Worm (Caenorhabditis elegans) whole organism, L1 larva: ENCODE data around the gene capg-2.

Experiments
- C04F5.9 ChIP-seq: sonication (generic microtip); optimal IDR thresholded peaks from 2 replicates; lab custom pipeline; 2016; ENCODE audit warnings: missing genetic modification characterization, missing compliant biosample characterization
- C16A3.4 ChIP-seq: fragments of 150-350 bp; optimal IDR thresholded peaks from 2 replicates; lab custom pipeline; 2014; ENCODE audit warnings: missing biosample characterization, missing genetic modification characterization
- C34B4.2 ChIP-seq: sonication (generic microtip); optimal IDR thresholded peaks from 2 replicates; lab custom pipeline; 2017; ENCODE audit warnings: mild to moderate bottlenecking, missing genetic modification characterization, missing compliant biosample characterization
- aha-1 ChIP-seq: fragments of 150-350 bp; optimal IDR thresholded peaks from 2 replicates; lab custom pipeline; 2014; ENCODE audit warnings: missing biosample characterization, missing genetic modification characterization
- alr-1 ChIP-seq: fragments of 200-800 bp; sonication (Bioruptor generic); optimal IDR thresholded peaks from 2 replicates; lab custom pipeline; 2018; ENCODE audit warnings: borderline replicate concordance, mild to moderate bottlenecking, missing genetic modification characterization, missing compliant biosample characterization
- aly-2 ChIP-seq: fragments of 150-350 bp; optimal IDR thresholded peaks from 2 replicates; lab custom pipeline; 2014; ENCODE audit warnings: missing biosample characterization, missing genetic modification characterization
- ama-1 ChIP-seq: fragments of 150-350 bp; optimal IDR thresholded peaks from 2 replicates; lab custom pipeline; 2014
- blmp-1 ChIP-seq: fragments of 150-350 bp; optimal IDR thresholded peaks from 2 replicates; lab custom pipeline; 2014; ENCODE audit warnings: missing biosample characterization, missing genetic modification characterization
- ceh-8 ChIP-seq: fragments of 200-800 bp; sonication (Bioruptor generic); optimal IDR thresholded peaks from 2 replicates; lab custom pipeline; 2018; ENCODE audit warnings: mild to moderate bottlenecking, missing genetic modification characterization, moderate library complexity, missing compliant biosample characterization
- ceh-90 ChIP-seq: sonication (generic microtip); optimal IDR thresholded peaks from 2 replicates; lab custom pipeline; 2016; ENCODE audit warnings: missing genetic modification characterization, missing compliant biosample characterization
- dpl-1 ChIP-seq, 3 experiments: fragments of 150-350 bp in 2 of 3; sonication (generic microtip) in 1 of 3; optimal IDR thresholded peaks; 2 replicates each; lab custom pipeline; 2014 to 2017; ENCODE audit warnings: missing biosample characterization in 3 of 3, missing genetic modification characterization in 3 of 3, missing genetic modification reagents in 3 of 3
- efl-1 ChIP-seq, 4 experiments: fragments of 150-350 bp; optimal IDR thresholded peaks in 3 of 4; peaks in 1 of 4; 1 replicate in 1 of 4; 2 replicates in 3 of 4; lab custom pipeline; 2014; ENCODE audit warnings: missing biosample characterization in 2 of 4, missing genetic modification characterization in 2 of 4, missing genetic modification reagents in 2 of 4
- egl-27 ChIP-seq, 2 experiments: fragments of 150-350 bp in 1 of 2; sonication (generic microtip); optimal IDR thresholded peaks; 3 replicates each; lab custom pipeline; 2017 to 2018; ENCODE audit warnings: missing biosample characterization in 2 of 2, missing genetic modification characterization in 2 of 2, missing genetic modification reagents in 2 of 2
- elt-2 ChIP-seq: sonication (generic microtip); optimal IDR thresholded peaks from 2 replicates; lab custom pipeline; 2016; ENCODE audit warnings: missing genetic modification characterization, mild to moderate bottlenecking, inconsistent platforms, missing compliant biosample characterization, missing genetic modification reagents
- elt-3 ChIP-seq, 6 experiments: fragments of 150-350 bp in 1 of 6; sonication (generic microtip); optimal IDR thresholded peaks; 2 replicates each; lab custom pipeline; 2017 to 2018; ENCODE audit warnings: missing biosample characterization in 6 of 6, missing genetic modification characterization in 6 of 6, inconsistent platforms in 1 of 6
- fos-1 ChIP-seq: fragments of 150-350 bp; optimal IDR thresholded peaks from 2 replicates; lab custom pipeline; 2014; ENCODE audit warnings: missing biosample characterization, missing genetic modification characterization
- grh-1 ChIP-seq: fragments of 200-800 bp; sonication (Bioruptor generic); IDR thresholded peaks from 2 replicates; pipeline ENCODE4 v1.3.6; 2022; ENCODE audit warnings: missing genetic modification reagents, missing genetic modification characterization, missing compliant biosample characterization
- hpl-2 ChIP-seq: fragments of 150-350 bp; optimal IDR thresholded peaks from 2 replicates; lab custom pipeline; 2014; ENCODE audit warnings: missing biosample characterization, missing genetic modification reagents, missing genetic modification characterization
- irx-1 ChIP-seq: sonication (generic microtip); optimal IDR thresholded peaks from 2 replicates; lab custom pipeline; 2016; ENCODE audit warnings: missing genetic modification characterization, missing compliant biosample characterization
- jun-1 ChIP-seq: fragments of 150-350 bp; optimal IDR thresholded peaks from 2 replicates; lab custom pipeline; 2014; ENCODE audit warnings: missing biosample characterization, missing genetic modification reagents, missing genetic modification characterization
- lin-13 ChIP-seq: fragments of 150-350 bp; optimal IDR thresholded peaks from 2 replicates; lab custom pipeline; 2014; ENCODE audit warnings: missing biosample characterization, missing genetic modification reagents, missing genetic modification characterization
- lin-14 ChIP-seq: fragments of 200-800 bp; sonication (Bioruptor generic); optimal IDR thresholded peaks from 2 replicates; lab custom pipeline; 2018; ENCODE audit warnings: mild to moderate bottlenecking, missing genetic modification characterization, moderate library complexity, missing compliant biosample characterization
- lsy-2 ChIP-seq, 2 experiments: fragments of 150-350 bp; optimal IDR thresholded peaks; 2 replicates each; lab custom pipeline; 2014; ENCODE audit warnings: missing biosample characterization in 2 of 2, missing genetic modification characterization in 2 of 2
- mdl-1 ChIP-seq, 2 experiments: fragments of 150-350 bp; optimal IDR thresholded peaks; 2 replicates each; lab custom pipeline; 2014 to 2017; ENCODE audit warnings: missing biosample characterization in 2 of 2, missing genetic modification characterization in 2 of 2, inconsistent platforms in 1 of 2
- mep-1 ChIP-seq: fragments of 150-350 bp; optimal IDR thresholded peaks from 2 replicates; lab custom pipeline; 2014; ENCODE audit warnings: missing biosample characterization, missing genetic modification characterization
- nhr-19 ChIP-seq: fragments of 200-800 bp; sonication (Bioruptor generic); conservative IDR thresholded peaks from 2 replicates; pipeline ENCODE4 v1.3.6; 2022; ENCODE audit warnings: missing genetic modification characterization, missing compliant biosample characterization
- nhr-20 ChIP-seq: sonication (generic microtip); optimal IDR thresholded peaks from 2 replicates; lab custom pipeline; 2016; ENCODE audit warnings: mild to moderate bottlenecking, missing genetic modification characterization, missing compliant biosample characterization
- nhr-47 ChIP-seq: sonication (generic microtip); optimal IDR thresholded peaks from 2 replicates; lab custom pipeline; 2016; ENCODE audit warnings: mild to moderate bottlenecking, missing genetic modification characterization, moderate library complexity, missing compliant biosample characterization
- nhr-71 ChIP-seq: sonication (generic microtip); optimal IDR thresholded peaks from 2 replicates; lab custom pipeline; 2016; ENCODE audit warnings: mild to moderate bottlenecking, missing genetic modification characterization, moderate library complexity, missing compliant biosample characterization
- nhr-76 ChIP-seq: sonication (generic microtip); optimal IDR thresholded peaks from 2 replicates; lab custom pipeline; 2017; ENCODE audit warnings: missing biosample characterization, missing genetic modification characterization
- nhr-77 ChIP-seq: fragments of 150-350 bp; optimal IDR thresholded peaks from 2 replicates; lab custom pipeline; 2014; ENCODE audit warnings: missing biosample characterization, missing genetic modification characterization
- nhr-85 ChIP-seq: sonication (generic microtip); peaks from one replicate; lab custom pipeline; 2016; ENCODE audit warnings: missing genetic modification characterization, inconsistent platforms, missing compliant biosample characterization
- nhr-90 ChIP-seq: sonication (generic microtip); optimal IDR thresholded peaks from 2 replicates; lab custom pipeline; 2016; ENCODE audit warnings: mild to moderate bottlenecking, missing genetic modification characterization, missing compliant biosample characterization; ENCODE audit not compliant: poor library complexity
- pax-3 ChIP-seq: fragments of 200-800 bp; sonication (Bioruptor generic); optimal IDR thresholded peaks from 2 replicates; lab custom pipeline; 2018; ENCODE audit warnings: mild to moderate bottlenecking, missing genetic modification characterization, moderate library complexity, missing compliant biosample characterization
- skn-1 ChIP-seq: fragments of 150-350 bp; optimal IDR thresholded peaks from 2 replicates; lab custom pipeline; 2014; ENCODE audit warnings: missing biosample characterization, missing genetic modification characterization
- snu-23 ChIP-seq: sonication (generic microtip); optimal IDR thresholded peaks from 2 replicates; lab custom pipeline; 2016; ENCODE audit warnings: missing genetic modification characterization, missing compliant biosample characterization
- sup-37 ChIP-seq: fragments of 200-800 bp; sonication (Bioruptor generic); optimal IDR thresholded peaks from 2 replicates; lab custom pipeline; 2018; ENCODE audit warnings: mild to moderate bottlenecking, missing genetic modification characterization, missing compliant biosample characterization
- swsn-7 ChIP-seq: sonication (generic microtip); optimal IDR thresholded peaks from 2 replicates; lab custom pipeline; 2016; ENCODE audit warnings: missing genetic modification characterization, missing compliant biosample characterization
- tbx-2 ChIP-seq: sonication (generic microtip); optimal IDR thresholded peaks from 2 replicates; lab custom pipeline; 2016; ENCODE audit warnings: missing genetic modification characterization, missing compliant biosample characterization
- tlp-1 ChIP-seq: fragments of 150-350 bp; optimal IDR thresholded peaks from 2 replicates; lab custom pipeline; 2014; ENCODE audit warnings: missing biosample characterization, missing genetic modification characterization
- unc-86 ChIP-seq: sonication (generic microtip); optimal IDR thresholded peaks from 2 replicates; lab custom pipeline; 2016; ENCODE audit warnings: missing genetic modification characterization, missing compliant biosample characterization
- unc-98 ChIP-seq: fragments of 200-800 bp; sonication (Bioruptor generic); IDR thresholded peaks from 2 replicates; pipeline ENCODE4 v1.3.6; 2022; ENCODE audit warnings: missing genetic modification characterization, missing compliant biosample characterization
- zag-1 ChIP-seq: fragments of 150-350 bp; optimal IDR thresholded peaks from 2 replicates; lab custom pipeline; 2014; ENCODE audit warnings: missing biosample characterization, missing genetic modification characterization
- ztf-4 ChIP-seq: fragments of 150-350 bp; optimal IDR thresholded peaks from 2 replicates; lab custom pipeline; 2014; ENCODE audit warnings: missing biosample characterization, missing genetic modification characterization

Gene capg-2

DNA sequence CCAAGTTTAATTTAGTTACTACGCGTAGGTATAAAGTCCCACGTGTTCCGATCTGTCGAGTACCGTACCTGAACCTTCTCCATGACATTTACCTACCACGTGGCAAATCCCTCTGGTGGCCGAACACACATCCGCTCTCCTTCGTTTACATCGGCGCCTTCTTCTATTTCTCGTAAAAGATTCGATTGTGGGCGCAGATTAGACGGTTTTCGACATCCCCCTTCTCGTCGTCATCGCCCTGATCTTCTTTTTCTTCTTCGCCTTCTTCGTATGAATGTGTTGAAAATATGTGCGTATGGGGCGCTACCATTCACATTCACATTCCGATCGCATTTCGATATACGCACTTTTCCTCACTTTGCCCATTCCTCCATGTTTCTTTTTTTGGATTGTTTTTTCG lies 25.1 kb downstream of the capg-2 start (continued):
- TF ChIP-seq sup-37 (GFP tag; lab: Kevin White, UChicago) (no peak), nhr-76 (no peak), mep-1 (tag; lab: Kevin White, UChicago) (peak; percentile 1), ztf-4 (tag; lab: Kevin White, UChicago) (no peak)

DNA sequence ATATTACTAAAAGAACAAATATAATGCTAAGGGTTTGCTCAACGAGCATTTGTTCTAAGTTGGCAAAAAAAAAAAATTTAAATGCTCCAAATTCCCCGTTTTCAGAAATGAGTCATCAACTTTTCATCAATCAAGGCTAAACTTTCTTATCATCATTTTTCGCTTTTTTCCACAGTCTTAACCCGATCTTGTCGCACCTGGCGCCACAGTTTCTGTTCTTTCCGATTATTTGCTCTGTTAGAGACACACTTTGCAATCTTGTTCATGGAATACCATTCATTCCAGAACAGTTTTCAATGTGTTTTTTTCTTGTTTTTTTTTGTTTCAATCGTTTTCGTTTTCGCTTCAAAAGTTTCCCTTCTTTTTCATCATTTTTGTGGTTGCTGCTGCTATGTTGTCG lies 26.5 kb downstream of the capg-2 start:
- no peak for TF ChIP-seq aly-2 (tag; lab: Kevin White, UChicago)
- no peak for TF ChIP-seq efl-1 (optimal IDR thresholded peaks at IDR 0.05; lab: Kevin White, UChicago)
- TF ChIP-seq efl-1 (GFP tag; optimal IDR thresholded peaks at IDR 0.05 in 1 of 2; lab: Kevin White, UChicago) = peak in 1 of 2 experiments; percentile 54
- TF ChIP-seq elt-2 (tag; lab: Kevin White, UChicago) = peak; percentile 27
- no peak for TF ChIP-seq C34B4.2 (tag; lab: Kevin White, UChicago)
- TF ChIP-seq unc-86 = no peak
- peak; percentile 43 for TF ChIP-seq blmp-1 (tag; lab: Kevin White, UChicago)
- TF ChIP-seq, all 84 proteins: peak for 3

DNA sequence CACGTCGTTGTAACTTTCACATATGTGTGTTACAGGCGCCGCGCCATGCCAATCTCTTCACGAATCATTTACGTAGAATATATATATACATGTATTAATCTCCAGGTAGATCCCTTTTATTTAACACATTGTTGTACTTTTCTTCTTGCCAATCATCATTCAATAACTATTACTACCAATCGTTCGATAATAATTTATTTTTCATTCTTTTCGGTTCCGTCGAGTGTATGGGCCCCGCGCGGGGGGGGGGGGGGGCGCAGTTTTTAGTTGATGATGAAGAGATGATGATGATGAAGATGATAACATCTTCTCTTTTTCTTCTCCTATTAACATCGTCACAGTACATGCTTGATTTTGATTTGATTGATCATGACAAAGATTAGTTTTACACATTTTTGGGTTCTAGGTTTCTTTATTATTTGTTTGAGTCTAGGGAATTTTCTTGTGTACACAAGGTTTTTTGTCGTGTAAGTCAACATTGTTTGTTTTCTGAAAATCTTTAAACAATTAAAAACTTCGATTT lies 27.6 kb downstream of the capg-2 start:
- TF ChIP-seq nhr-71 (tag; lab: Kevin White, UChicago) = peak; percentile 15
- no peak for TF ChIP-seq pax-3 (tag; lab: Kevin White, UChicago)
- no peak for TF ChIP-seq unc-98 (GFP tag; lab: Robert Waterston, UW)
- no peak for TF ChIP-seq C04F5.9 (tag; lab: Kevin White, UChicago)
- peak; percentile 46 for TF ChIP-seq nhr-20 (tag; lab: Kevin White, UChicago)
- TF ChIP-seq nhr-85 = peak; percentile 90
- TF ChIP-seq mep-1 (tag; lab: Kevin White, UChicago) = no peak
- TF ChIP-seq lin-14 = peak; percentile 35
- TF ChIP-seq C16A3.4 (tag; lab: Kevin White, UChicago) = no peak
- TF ChIP-seq nhr-19 (GFP tag; lab: Robert Waterston, UW) = 0 out of 2 replicates have a peak, but pooled peaks have one; percentile 7
- TF ChIP-seq ceh-8 = no peak
- TF ChIP-seq elt-3 (tag; optimal IDR thresholded peaks at IDR 0.05; lab: Kevin White, UChicago) = peak in 2 of 6 experiments; percentile 6 to 23
- no peak for TF ChIP-seq zag-1 (tag; lab: Kevin White, UChicago)
- no peak for TF ChIP-seq efl-1 (optimal IDR thresholded peaks at IDR 0.05; lab: Kevin White, UChicago)
- peak in 1 of 2 experiments; percentile 36 for TF ChIP-seq efl-1 (GFP tag; optimal IDR thresholded peaks at IDR 0.05 in 1 of 2; lab: Kevin White, UChicago)
- peak; percentile 53 for TF ChIP-seq blmp-1 (tag; lab: Kevin White, UChicago)

DNA sequence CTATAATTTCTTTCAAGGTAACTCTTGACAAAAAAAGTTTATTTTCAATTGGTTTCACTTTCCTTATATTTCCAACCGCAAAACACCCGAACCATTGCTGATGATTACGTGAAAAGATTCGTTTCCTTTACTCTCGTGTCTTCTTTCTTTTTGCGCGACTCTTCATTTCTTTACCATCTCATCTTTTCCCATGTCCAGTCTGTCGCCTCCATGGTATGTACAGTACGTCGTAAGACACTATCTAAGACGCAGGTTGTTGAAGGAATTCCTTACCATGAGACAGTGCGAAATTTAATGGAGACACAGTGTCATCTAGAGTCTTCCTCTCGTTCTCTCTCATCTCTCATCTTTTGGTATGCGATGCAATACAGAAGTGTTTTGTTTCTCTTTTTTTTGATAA lies 28.5 kb downstream of the capg-2 start:
- TF ChIP-seq ceh-8 (no peak), jun-1 (tag; lab: Kevin White, UChicago) (peak; percentile 77), aha-1 (tag; lab: Kevin White, UChicago) (no peak), dpl-1 (GFP tag; optimal IDR thresholded peaks at IDR 0.05; lab: Kevin White, UChicago) (peak; percentile 10 to 57 (median 16)), nhr-47 (tag; lab: Kevin White, UChicago) (peak; percentile 35), nhr-19 (GFP tag; lab: Robert Waterston, UW) (peak; percentile 63), lsy-2 (tag; optimal IDR thresholded peaks at IDR 0.05; lab: Kevin White, UChicago) (peak; percentile 56 to 85), elt-3 (tag; optimal IDR thresholded peaks at IDR 0.05; lab: Kevin White, UChicago) (peak in 3 of 6 experiments; percentile 83 to 92 (median 89)), ceh-90 (tag; lab: Kevin White, UChicago) (no peak), swsn-7 (tag; lab: Kevin White, UChicago) (peak; percentile 37), grh-1 (peak; percentile 61; the same call in 1 of the 2 replicates), lin-14 (peak; percentile 84), lin-13 (GFP tag; lab: Kevin White, UChicago) (peak; percentile 50), elt-2 (tag; lab: Kevin White, UChicago) (peak; percentile 43), alr-1 (tag; lab: Kevin White, UChicago) (no peak), tbx-2 (tag; lab: Kevin White, UChicago) (peak; percentile 49), tlp-1 (tag; lab: Kevin White, UChicago) (no peak), irx-1 (peak; percentile 49), egl-27 (tag; optimal IDR thresholded peaks at IDR 0.05; lab: Kevin White, UChicago) (peak; percentile 47 to 54), fos-1 (tag; lab: Kevin White, UChicago) (peak; percentile 62), ama-1 (peak; percentile 35), skn-1 (peak; percentile 60), C16A3.4 (tag; lab: Kevin White, UChicago) (peak; percentile 76), hpl-2 (no peak), snu-23 (peak; percentile 76), nhr-71 (tag; lab: Kevin White, UChicago) (peak; percentile 81), blmp-1 (tag; lab: Kevin White, UChicago) (peak; percentile 97), nhr-77 (peak; percentile 64), nhr-90 (tag; lab: Kevin White, UChicago) (peak; percentile 77), mdl-1 (tag; optimal IDR thresholded peaks at IDR 0.05; lab: Kevin White, UChicago) (peak in 1 of 2 experiments; percentile 84)
